Worm (Caenorhabditis elegans): Measurements from ENCODE around the gene bath-44.

The bath-44 gene

ce11 chrII:7392052-7392694 is 2.6 kb upstream of the bath-44 start:
- no peak for TF ChIP-seq flt-1 (GFP tag; IDR thresholded peaks at IDR 0.05)

- no peak for TF ChIP-seq tab-1 (GFP tag; IDR thresholded peaks at IDR 0.05)
- no peak for TF ChIP-seq med-1 (GFP tag; optimal IDR thresholded peaks at IDR 0.05; ENCODE audit: insufficient read depth)
- no peak for TF ChIP-seq cog-1 (tag; optimal IDR thresholded peaks at IDR 0.05)
- no peak for TF ChIP-seq flt-1 (GFP tag; IDR thresholded peaks at IDR 0.05)
- no peak for TF ChIP-seq T22C8.4 (GFP tag; IDR thresholded peaks at IDR 0.05)
- no peak for TF ChIP-seq ztf-23 (GFP tag; IDR thresholded peaks at IDR 0.05)
- no peak for TF ChIP-seq ref-1 (GFP tag; conservative IDR thresholded peaks at IDR 0.05)
- TF ChIP-seq ztf-29 (GFP tag; IDR thresholded peaks at IDR 0.05): no peak
- TF ChIP-seq klf-2 (GFP tag; conservative IDR thresholded peaks at IDR 0.05): no peak
Measured at ce11 chrII:7393393-7393792, 1.4 kb upstream of the bath-44 start.

- no peak for TF ChIP-seq ztf-29 (GFP tag; IDR thresholded peaks at IDR 0.05)
- no peak for TF ChIP-seq med-1 (GFP tag; optimal IDR thresholded peaks at IDR 0.05; ENCODE audit: insufficient read depth)
- no peak for TF ChIP-seq tab-1 (GFP tag; IDR thresholded peaks at IDR 0.05)
- TF ChIP-seq T22C8.4 (GFP tag; IDR thresholded peaks at IDR 0.05): no peak
- TF ChIP-seq klf-2 (GFP tag; conservative IDR thresholded peaks at IDR 0.05): no peak
- no peak for TF ChIP-seq ztf-23 (GFP tag; IDR thresholded peaks at IDR 0.05)
- no peak for TF ChIP-seq ref-1 (GFP tag; conservative IDR thresholded peaks at IDR 0.05)
- no peak for TF ChIP-seq flt-1 (GFP tag; IDR thresholded peaks at IDR 0.05)
- TF ChIP-seq cog-1 (tag; optimal IDR thresholded peaks at IDR 0.05): no peak
Measured at ce11 chrII:7393922-7394689, 649 bp upstream of the bath-44 start.

- TF ChIP-seq flt-1 (GFP tag; IDR thresholded peaks at IDR 0.05): no peak
- no peak for TF ChIP-seq ztf-29 (GFP tag; IDR thresholded peaks at IDR 0.05)
- no peak for TF ChIP-seq ztf-23 (GFP tag; IDR thresholded peaks at IDR 0.05)
- no peak for TF ChIP-seq tab-1 (GFP tag; IDR thresholded peaks at IDR 0.05)
- TF ChIP-seq med-1 (GFP tag; optimal IDR thresholded peaks at IDR 0.05; ENCODE audit: insufficient read depth): no peak
- no peak for TF ChIP-seq klf-2 (GFP tag; conservative IDR thresholded peaks at IDR 0.05)
- no peak for TF ChIP-seq cog-1 (tag; optimal IDR thresholded peaks at IDR 0.05)
- TF ChIP-seq ref-1 (GFP tag; conservative IDR thresholded peaks at IDR 0.05): no peak
- TF ChIP-seq T22C8.4 (GFP tag; IDR thresholded peaks at IDR 0.05): no peak
Measured at ce11 chrII:7396081-7396480, 1.3 kb downstream of the bath-44 start.

- TF ChIP-seq med-1 (GFP tag; optimal IDR thresholded peaks at IDR 0.05; ENCODE audit: insufficient read depth): no peak
- no peak for TF ChIP-seq klf-2 (GFP tag; conservative IDR thresholded peaks at IDR 0.05)
Measured at ce11 chrII:7397273-7397840, 2.6 kb downstream of the bath-44 start.

- TF ChIP-seq med-1 (GFP tag; optimal IDR thresholded peaks at IDR 0.05; ENCODE audit: insufficient read depth) (no peak), flt-1 (GFP tag; IDR thresholded peaks at IDR 0.05) (no peak), T22C8.4 (GFP tag; IDR thresholded peaks at IDR 0.05) (no peak), cog-1 (tag; optimal IDR thresholded peaks at IDR 0.05) (no peak), klf-2 (GFP tag; conservative IDR thresholded peaks at IDR 0.05) (no peak), ztf-23 (GFP tag; IDR thresholded peaks at IDR 0.05) (no peak), ref-1 (GFP tag; conservative IDR thresholded peaks at IDR 0.05) (no peak), ztf-29 (GFP tag; IDR thresholded peaks at IDR 0.05) (no peak), tab-1 (GFP tag; IDR thresholded peaks at IDR 0.05) (no peak)
Measured at ce11 chrII:7398712-7399111, 4.0 kb downstream of the bath-44 start, which contains the start of gene C07D10.1. C07D10.1 (plus strand) TSS chrII:7399012.

ce11 chrII:7402625-7403024 is 7.9 kb downstream of the bath-44 start, which contains the start of gene nas-7:
nas-7 (minus strand) TSS chrII:7402725.
- TF ChIP-seq tab-1 (GFP tag; IDR thresholded peaks at IDR 0.05) (no peak), flt-1 (GFP tag; IDR thresholded peaks at IDR 0.05) (no peak), klf-2 (GFP tag; conservative IDR thresholded peaks at IDR 0.05) (no peak), T22C8.4 (GFP tag; IDR thresholded peaks at IDR 0.05) (no peak), ref-1 (GFP tag; conservative IDR thresholded peaks at IDR 0.05) (no peak), ztf-23 (GFP tag; IDR thresholded peaks at IDR 0.05) (no peak)

- TF ChIP-seq med-1 (GFP tag; optimal IDR thresholded peaks at IDR 0.05; ENCODE audit: insufficient read depth) (no peak), flt-1 (GFP tag; IDR thresholded peaks at IDR 0.05) (no peak), ztf-29 (GFP tag; IDR thresholded peaks at IDR 0.05) (no peak), tab-1 (GFP tag; IDR thresholded peaks at IDR 0.05) (no peak), cog-1 (tag; optimal IDR thresholded peaks at IDR 0.05) (no peak), T22C8.4 (GFP tag; IDR thresholded peaks at IDR 0.05) (no peak), ref-1 (GFP tag; conservative IDR thresholded peaks at IDR 0.05) (no peak), klf-2 (GFP tag; conservative IDR thresholded peaks at IDR 0.05) (no peak), ztf-23 (GFP tag; IDR thresholded peaks at IDR 0.05) (no peak)
Measured at ce11 chrII:7404001-7404400, 9.2 kb downstream of the bath-44 start.

- TF ChIP-seq cog-1 (tag; optimal IDR thresholded peaks at IDR 0.05) (no peak), T22C8.4 (GFP tag; IDR thresholded peaks at IDR 0.05) (no peak), flt-1 (GFP tag; IDR thresholded peaks at IDR 0.05) (no peak), med-1 (GFP tag; optimal IDR thresholded peaks at IDR 0.05; ENCODE audit: insufficient read depth) (no peak), ref-1 (GFP tag; conservative IDR thresholded peaks at IDR 0.05) (no peak), tab-1 (GFP tag; IDR thresholded peaks at IDR 0.05) (no peak), ztf-29 (GFP tag; IDR thresholded peaks at IDR 0.05) (no peak), ztf-23 (GFP tag; IDR thresholded peaks at IDR 0.05) (no peak), klf-2 (GFP tag; conservative IDR thresholded peaks at IDR 0.05) (no peak)
Measured at ce11 chrII:7405262-7405661, 10.5 kb downstream of the bath-44 start.
